Fruit fly (Drosophila melanogaster) whole organism, pupa: ENCODE measurements around the gene eIF5B.

Source experiments
- CG10348 ChIP-seq: fragments of 200-800 bp; sonication (Bioruptor generic); IDR thresholded peaks from 2 replicates; pipeline ENCODE4 v1.3.6; 2022; ENCODE audit warnings: missing biosample characterization, missing genetic modification characterization
- CG12605 ChIP-seq: fragments of 200-800 bp; sonication (Bioruptor generic); IDR thresholded peaks from 2 replicates; pipeline ENCODE4 v1.3.6; 2022; ENCODE audit warnings: missing biosample characterization, missing genetic modification characterization
- CG14655 ChIP-seq: fragments of 200-800 bp; sonication (Bioruptor generic); optimal IDR thresholded peaks from 3 replicates; lab custom pipeline; 2017; ENCODE audit warnings: mild to moderate bottlenecking, missing biosample characterization, missing genetic modification reagents, missing genetic modification characterization
- CG15710 ChIP-seq: fragments of 200-800 bp; sonication (Bioruptor generic); optimal IDR thresholded peaks from 2 replicates; lab custom pipeline; 2018; ENCODE audit warnings: missing biosample characterization, mild to moderate bottlenecking, missing genetic modification characterization, moderate library complexity
- CG17806 ChIP-seq: fragments of 200-800 bp; sonication (Bioruptor generic); optimal IDR thresholded peaks from 2 replicates; lab custom pipeline; 2018; ENCODE audit warnings: missing biosample characterization, mild to moderate bottlenecking, missing genetic modification characterization, moderate library complexity
- CG32121 ChIP-seq: fragments of 200-800 bp; sonication (Bioruptor generic); IDR thresholded peaks from 2 replicates; pipeline ENCODE4 v1.3.6; 2022; ENCODE audit warnings: missing biosample characterization, missing genetic modification characterization
- CG34367 ChIP-seq: fragments of 200-800 bp; sonication (Bioruptor generic); optimal IDR thresholded peaks from 2 replicates; lab custom pipeline; 2018; ENCODE audit warnings: missing biosample characterization, mild to moderate bottlenecking, missing genetic modification characterization
- CG4496 ChIP-seq: fragments of 200-800 bp; sonication (Bioruptor generic); IDR thresholded peaks from 3 replicates; pipeline ENCODE4 v1.3.6; 2022; ENCODE audit warnings: missing biosample characterization, missing genetic modification characterization
- CG8159 ChIP-seq: fragments of 200-800 bp; sonication (Bioruptor generic); optimal IDR thresholded peaks from 3 replicates; lab custom pipeline; 2018; ENCODE audit warnings: missing biosample characterization, mild to moderate bottlenecking, missing genetic modification characterization, moderate library complexity
- CG9948 ChIP-seq: fragments of 200-800 bp; sonication (Bioruptor generic); optimal IDR thresholded peaks from 2 replicates; lab custom pipeline; 2018; ENCODE audit warnings: missing biosample characterization, mild to moderate bottlenecking, missing genetic modification characterization, moderate library complexity
- EcR ChIP-seq: fragments of 200-800 bp; sonication (Bioruptor generic); optimal IDR thresholded peaks from 3 replicates; lab custom pipeline; 2019; ENCODE audit warnings: missing biosample characterization, missing genetic modification characterization, mild to moderate bottlenecking, moderate library complexity, missing genetic modification reagents
- Ets98B ChIP-seq: fragments of 200-800 bp; sonication (Bioruptor generic); IDR thresholded peaks from 2 replicates; pipeline ENCODE4 v1.3.6; 2022; ENCODE audit warnings: missing biosample characterization, missing genetic modification characterization
- Pif1A ChIP-seq: fragments of 200-800 bp; sonication (Bioruptor generic); optimal IDR thresholded peaks from 3 replicates; lab custom pipeline; 2016; ENCODE audit warnings: missing biosample characterization, missing genetic modification characterization
- rn ChIP-seq: fragments of 200-800 bp; sonication (Bioruptor generic); IDR thresholded peaks from 2 replicates; pipeline ENCODE4 v1.3.6; 2022; ENCODE audit warnings: missing biosample characterization, missing genetic modification characterization

dm6 chr3L:3408231-3408630 lies 52.5 kb downstream of the eIF5B start:
- TF ChIP-seq Ets98B (GFP tag; lab: Robert Waterston, UW) (no peak), CG8159 (tag; lab: Kevin White, UChicago) (no peak), Pif1A (GFP tag; lab: Kevin White, UChicago) (no peak), CG14655 (GFP tag; lab: Kevin White, UChicago) (no peak), CG32121 (GFP tag; lab: Robert Waterston, UW) (no peak), CG15710 (tag; lab: Kevin White, UChicago) (no peak), EcR (no peak), CG34367 (tag; lab: Kevin White, UChicago) (no peak), CG17806 (tag; lab: Kevin White, UChicago) (no peak), CG9948 (tag; lab: Kevin White, UChicago) (no peak), CG12605 (GFP tag; lab: Robert Waterston, UW) (no peak), CG10348 (GFP tag; lab: Robert Waterston, UW) (no peak), rn (GFP tag; lab: Robert Waterston, UW) (no peak), CG4496 (GFP tag; lab: Robert Waterston, UW) (no peak)
